Worm (Caenorhabditis elegans): Measurements from ENCODE around the gene R05G6.10.

Gene R05G6.10

DNA sequence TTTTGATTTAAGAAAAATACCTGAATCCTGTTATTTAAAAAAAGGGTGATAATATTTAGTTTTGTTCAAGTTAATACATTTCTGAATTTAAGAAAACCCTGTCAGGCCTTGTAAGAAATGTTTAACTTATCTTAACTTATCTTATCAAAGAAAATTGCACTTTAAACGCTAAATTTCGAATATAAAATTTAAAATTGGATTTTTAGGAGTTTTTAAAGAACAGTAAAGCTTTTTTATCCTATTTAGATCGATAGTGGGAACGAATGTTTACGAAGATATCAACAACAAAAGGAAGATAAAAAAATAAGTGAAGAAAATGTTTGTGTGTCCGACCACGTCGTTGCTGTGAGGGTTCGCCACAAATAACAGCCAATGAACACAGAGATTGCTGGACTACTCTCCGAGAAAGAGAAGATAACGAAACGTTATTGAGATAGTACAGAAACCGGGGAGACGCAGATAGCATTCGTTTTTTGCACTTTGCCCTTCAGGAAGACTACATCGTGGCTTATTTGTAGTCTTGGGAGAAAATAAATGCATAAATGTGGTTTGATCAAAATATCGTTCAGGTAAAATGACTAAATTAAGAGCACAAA is 10.7 kb upstream of the R05G6.10 start, which contains the start of gene dif-1 (continued):
- TF ChIP-seq mdl-1 (tag; optimal IDR thresholded peaks at IDR 0.05) (peak in 1 of 2 experiments; percentile 33), fos-1 (tag; optimal IDR thresholded peaks at IDR 0.05) (no peak), F44E2.7 (GFP tag; IDR thresholded peaks at IDR 0.05) (no peak), hif-1 (tag; optimal IDR thresholded peaks at IDR 0.05) (no peak), gei-8 (GFP tag; optimal IDR thresholded peaks at IDR 0.05) (no peak), spr-1 (tag; optimal IDR thresholded peaks at IDR 0.05) (no peak), zfp-3 (GFP tag; conservative IDR thresholded peaks at IDR 0.05) (no peak), lin-13 (GFP tag; optimal IDR thresholded peaks at IDR 0.05) (peak; percentile 31), daf-12 (tag; optimal IDR thresholded peaks at IDR 0.05) (no peak), jun-1 (tag; optimal IDR thresholded peaks at IDR 0.05) (no peak), hlh-30 (tag; optimal IDR thresholded peaks at IDR 0.05; ENCODE audit: insufficient read depth) (peak; percentile 27), ceh-62 (tag; optimal IDR thresholded peaks at IDR 0.05) (no peak), nhr-237 (tag; optimal IDR thresholded peaks at IDR 0.05) (no peak), fkh-10 (GFP tag; optimal IDR thresholded peaks at IDR 0.05) (no peak), lin-39 (tag; optimal IDR thresholded peaks at IDR 0.05) (no peak), ceh-28 (tag; optimal IDR thresholded peaks at IDR 0.05) (no peak), php-3 (GFP tag; IDR thresholded peaks at IDR 0.05) (0 out of 2 replicates have a peak, but pooled peaks have one; percentile 9), ZK337.2 (GFP tag; IDR thresholded peaks at IDR 0.05) (no peak), ztf-11 (tag; optimal IDR thresholded peaks at IDR 0.05) (no peak), Y5F2A.4 (GFP tag; optimal IDR thresholded peaks at IDR 0.05) (no peak), dpl-1 (GFP tag; optimal IDR thresholded peaks at IDR 0.05) (no peak), nhr-77 (tag; optimal IDR thresholded peaks at IDR 0.05) (peak; percentile 66), F10B5.3 (tag; optimal IDR thresholded peaks at IDR 0.05) (no peak), F49E8.2 (tag; optimal IDR thresholded peaks at IDR 0.05; ENCODE audit: borderline replicate concordance) (no peak), tra-1 (GFP tag; IDR thresholded peaks at IDR 0.05) (no peak), mxl-2 (GFP tag; conservative IDR thresholded peaks at IDR 0.05) (no peak), hlh-11 (tag; optimal IDR thresholded peaks at IDR 0.05) (peak; percentile 73), dmd-8 (GFP tag; IDR thresholded peaks at IDR 0.05) (no peak), Y48G9A.11 (GFP tag; IDR thresholded peaks at IDR 0.05) (no peak), ztf-7 (tag; optimal IDR thresholded peaks at IDR 0.05) (no peak), ama-1 (optimal IDR thresholded peaks at IDR 0.05) (peak; percentile 45), ces-1 (GFP tag; optimal IDR thresholded peaks at IDR 0.05) (no peak), tag-97 (GFP tag; IDR thresholded peaks at IDR 0.05) (no peak), cey-2 (tag; optimal IDR thresholded peaks at IDR 0.05; ENCODE audit: borderline replicate concordance, insufficient read depth) (no peak), mxl-3 (GFP tag; optimal IDR thresholded peaks at IDR 0.05) (peak; percentile 44), madf-9 (GFP tag; conservative IDR thresholded peaks at IDR 0.05) (no peak), nhr-111 (GFP tag; optimal IDR thresholded peaks at IDR 0.05) (no peak), nhr-76 (tag; optimal IDR thresholded peaks at IDR 0.05) (no peak), daf-16 (GFP tag; optimal IDR thresholded peaks at IDR 0.05) (peak in 1 of 2 experiments; percentile 78), daf-16 (tag; optimal IDR thresholded peaks at IDR 0.05) (peak; percentile 92), egl-43 (GFP tag; IDR thresholded peaks at IDR 0.05) (no peak), aha-1 (tag) (no peak), mep-1 (tag; optimal IDR thresholded peaks at IDR 0.05) (peak; percentile 66), ctbp-1 (GFP tag; IDR thresholded peaks at IDR 0.05) (no peak), arid-1 (GFP tag; conservative IDR thresholded peaks at IDR 0.05) (no peak), attf-4 (tag; optimal IDR thresholded peaks at IDR 0.05) (no peak), snpc-1.2 (GFP tag; IDR thresholded peaks at IDR 0.05) (no peak), nhr-28 (tag; optimal IDR thresholded peaks at IDR 0.05) (peak; percentile 96), mdt-29 (GFP tag; IDR thresholded peaks at IDR 0.05) (no peak), unc-62 (GFP tag; optimal IDR thresholded peaks at IDR 0.05 in 1 of 2) (peak in 1 of 2 experiments; percentile 89), unc-62 (tag; optimal IDR thresholded peaks at IDR 0.05) (no peak), F37D6.2 (tag; optimal IDR thresholded peaks at IDR 0.05) (no peak)
